Worm (Caenorhabditis elegans): ENCODE data around the gene T12C9.7.

DNA sequence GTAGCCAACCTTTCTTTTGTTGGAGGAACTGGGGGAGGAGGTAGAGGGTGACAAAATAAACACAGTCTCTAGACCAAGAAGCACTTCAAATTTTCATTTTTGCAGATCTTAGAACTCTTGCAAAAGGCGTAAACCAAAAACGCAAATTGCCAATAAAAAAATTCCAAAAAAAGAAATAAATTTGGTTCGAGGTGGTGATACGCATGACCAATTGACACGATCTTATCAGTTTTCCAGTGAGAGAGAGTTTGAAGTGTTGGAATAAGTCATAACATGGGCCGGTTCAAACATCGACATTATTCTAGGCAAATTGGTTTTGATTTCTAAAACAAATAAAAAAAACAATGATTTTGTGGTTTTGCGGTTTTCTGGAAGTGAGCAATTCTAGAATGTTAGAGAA lies 35.1 kb upstream of the T12C9.7 start:
- TF ChIP-seq mdl-1 (tag; optimal IDR thresholded peaks at IDR 0.05) = no peak
- no peak for TF ChIP-seq mep-1 (tag; optimal IDR thresholded peaks at IDR 0.05)
- peak; percentile 40 for TF ChIP-seq pqm-1 (tag; optimal IDR thresholded peaks at IDR 0.05)
- TF ChIP-seq mxl-3 (GFP tag; optimal IDR thresholded peaks at IDR 0.05) = no peak
- TF ChIP-seq ama-1 (optimal IDR thresholded peaks at IDR 0.05) = no peak
- no peak for TF ChIP-seq nhr-25 (tag; optimal IDR thresholded peaks at IDR 0.05; ENCODE audit: borderline replicate concordance, insufficient read depth)
